Fruit fly (Drosophila melanogaster) whole organism, wandering third instar larva: Measurements from ENCODE around the gene CG11286.

ENCODE experiments used
- CG32264 ChIP-seq: fragments of 200-800 bp; sonication (Bioruptor generic); optimal IDR thresholded peaks from 2 replicates; lab custom pipeline; 2016; ENCODE audit warnings: missing biosample characterization, missing genetic modification characterization
- CG9705 ChIP-seq: fragments of 200-800 bp; sonication (Bioruptor generic); optimal IDR thresholded peaks from 2 replicates; lab custom pipeline; 2018; ENCODE audit warnings: missing biosample characterization, mild to moderate bottlenecking, missing genetic modification characterization
- CrebA ChIP-seq: fragments of 200-800 bp; sonication (Bioruptor generic); optimal IDR thresholded peaks from 2 replicates; lab custom pipeline; 2016; ENCODE audit warnings: missing biosample characterization, mild to moderate bottlenecking, missing genetic modification characterization, borderline replicate concordance
- HLH106 ChIP-seq: fragments of 200-800 bp; optimal IDR thresholded peaks from 3 replicates; lab custom pipeline; 2019; ENCODE audit warnings: missing biosample characterization, mild to moderate bottlenecking, missing genetic modification characterization, moderate library complexity
- OdsH ChIP-seq: fragments of 200-800 bp; sonication (Bioruptor generic); optimal IDR thresholded peaks from 2 replicates; lab custom pipeline; 2016; ENCODE audit warnings: missing biosample characterization, mild to moderate bottlenecking, missing genetic modification characterization
- Sp1 ChIP-seq: fragments of 200-800 bp; sonication (Bioruptor generic); optimal IDR thresholded peaks from 3 replicates; lab custom pipeline; 2019; ENCODE audit warnings: missing biosample characterization, mild to moderate bottlenecking, missing genetic modification characterization, moderate library complexity
- ey ChIP-seq: fragments of 200-800 bp; sonication (Bioruptor generic); optimal IDR thresholded peaks from 2 replicates; lab custom pipeline; 2016; ENCODE audit warnings: missing biosample characterization, missing genetic modification characterization
- psq ChIP-seq: fragments of 200-800 bp; sonication (Bioruptor generic); optimal IDR thresholded peaks from 3 replicates; lab custom pipeline; 2017; ENCODE audit warnings: missing biosample characterization, mild to moderate bottlenecking, missing genetic modification characterization, moderate library complexity
- rgr ChIP-seq: fragments of 200-800 bp; sonication (Bioruptor generic); optimal IDR thresholded peaks from 3 replicates; lab custom pipeline; 2016; ENCODE audit warnings: missing biosample characterization, mild to moderate bottlenecking, missing genetic modification characterization
- sv ChIP-seq: fragments of 200-800 bp; sonication (Bioruptor generic); optimal IDR thresholded peaks from 3 replicates; lab custom pipeline; 2016; ENCODE audit warnings: missing biosample characterization, missing genetic modification characterization
- tai ChIP-seq: sonication (Bioruptor generic); optimal IDR thresholded peaks from 2 replicates; lab custom pipeline; 2016; ENCODE audit warnings: missing biosample characterization, missing genetic modification characterization

DNA sequence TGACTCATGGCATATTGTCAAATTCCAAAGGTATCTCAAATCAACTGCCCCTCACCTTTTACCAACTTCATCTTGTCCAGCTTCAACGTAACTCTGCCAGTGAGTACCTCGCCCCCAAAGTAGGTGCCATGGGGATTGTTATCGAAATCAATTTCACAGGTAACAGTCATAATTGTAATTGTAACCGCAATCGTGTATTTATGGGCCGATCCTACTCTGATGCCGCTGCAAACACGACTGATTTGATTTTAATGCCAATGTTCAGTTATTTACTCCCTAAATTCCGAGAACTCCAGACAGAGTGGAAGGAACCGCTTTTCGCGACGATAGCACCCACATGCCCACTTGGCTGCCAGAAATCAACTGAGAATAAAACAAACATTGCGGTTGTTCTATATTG is 14.2 kb upstream of the CG11286 start, which contains the start of gene CG18745:
- TF ChIP-seq CG32264 (GFP tag; lab: Kevin White, UChicago) (no peak), tai (no peak), OdsH (GFP tag; lab: Kevin White, UChicago) (no peak), psq (GFP tag; lab: Kevin White, UChicago) (no peak), ey (no peak), HLH106 (tag; lab: Kevin White, UChicago) (no peak), sv (GFP tag; lab: Kevin White, UChicago) (no peak), rgr (GFP tag; lab: Kevin White, UChicago) (peak; percentile 15), CG9705 (GFP tag; lab: Kevin White, UChicago) (no peak), Sp1 (GFP tag; lab: Kevin White, UChicago) (no peak), CrebA (no peak)
